Worm (Caenorhabditis elegans) whole organism, dauer: ENCODE data around the gene T06E4.7.

ENCODE experiments used
- unc-62 ChIP-seq: sonication (generic microtip); optimal IDR thresholded peaks from 2 replicates; lab custom pipeline; 2017; ENCODE audit warnings: missing biosample characterization, missing genetic modification reagents, missing genetic modification characterization

Gene T06E4.7

DNA sequence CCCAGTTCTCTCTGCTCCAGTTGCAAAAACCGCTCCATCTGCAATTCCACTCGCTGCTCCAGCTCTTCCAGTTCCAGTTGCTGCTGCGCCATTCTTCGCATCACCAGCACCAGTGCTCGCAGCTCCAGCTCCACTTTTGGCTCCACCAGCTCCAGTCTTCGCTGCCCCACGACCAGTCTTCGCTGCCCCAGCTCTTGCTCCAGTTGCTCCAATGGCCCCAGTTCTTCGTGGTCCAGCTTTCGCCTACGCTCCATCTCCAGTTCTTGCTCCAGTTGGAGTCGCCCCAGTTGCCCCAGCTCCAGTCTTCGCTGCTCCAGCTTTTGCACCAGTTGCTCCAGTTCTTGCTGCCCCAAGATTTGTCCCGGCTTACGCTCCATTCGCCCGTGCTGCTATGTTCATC lies 5.8 kb upstream of the T06E4.7 start:
- no peak for TF ChIP-seq unc-62 (GFP tag; lab: Kevin White, UChicago)

DNA sequence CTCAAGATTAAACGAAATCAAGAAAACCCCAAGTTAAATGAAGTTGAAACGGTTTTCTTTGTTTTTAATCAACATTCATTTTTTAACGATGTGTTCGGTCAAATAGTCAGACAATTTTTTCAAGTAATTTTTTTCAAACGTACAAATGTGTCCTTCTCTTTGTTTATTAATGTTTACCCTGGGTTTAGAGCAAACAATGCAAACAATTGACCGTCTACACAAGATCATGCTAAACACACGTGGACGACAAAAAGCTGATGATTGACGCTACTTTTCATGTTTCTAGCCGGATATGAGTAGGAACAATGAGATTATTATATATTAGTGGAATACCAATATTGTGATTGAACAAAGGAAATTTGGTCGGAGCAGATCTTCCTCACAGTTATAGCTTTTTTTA lies 4.8 kb upstream of the T06E4.7 start:
- no peak for TF ChIP-seq unc-62 (GFP tag; lab: Kevin White, UChicago)

DNA sequence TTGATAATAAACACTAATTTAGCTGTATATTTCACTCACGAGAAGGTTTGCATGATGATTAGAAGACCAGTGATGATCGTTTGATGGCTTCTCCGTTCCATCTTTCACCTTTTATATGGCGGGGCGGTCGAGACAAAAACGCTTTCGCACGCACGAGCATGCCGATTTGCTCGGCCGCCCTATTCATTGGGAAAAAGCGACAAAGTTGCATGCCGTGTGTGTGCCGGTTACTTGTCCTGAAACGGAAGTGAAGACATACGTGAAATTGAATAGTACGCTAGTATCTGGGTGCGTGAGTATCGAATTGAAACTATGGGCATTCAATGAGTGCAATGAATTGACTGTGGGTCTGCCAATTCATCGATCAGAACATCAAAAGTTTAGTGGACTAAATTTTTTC lies 3.4 kb upstream of the T06E4.7 start, which contains the start of gene idpc-5:
Gene idpc-5 (minus strand): TSS at position 101 of the 400 bp plus-strand sequence.
- no peak for TF ChIP-seq unc-62 (GFP tag; lab: Kevin White, UChicago)

DNA sequence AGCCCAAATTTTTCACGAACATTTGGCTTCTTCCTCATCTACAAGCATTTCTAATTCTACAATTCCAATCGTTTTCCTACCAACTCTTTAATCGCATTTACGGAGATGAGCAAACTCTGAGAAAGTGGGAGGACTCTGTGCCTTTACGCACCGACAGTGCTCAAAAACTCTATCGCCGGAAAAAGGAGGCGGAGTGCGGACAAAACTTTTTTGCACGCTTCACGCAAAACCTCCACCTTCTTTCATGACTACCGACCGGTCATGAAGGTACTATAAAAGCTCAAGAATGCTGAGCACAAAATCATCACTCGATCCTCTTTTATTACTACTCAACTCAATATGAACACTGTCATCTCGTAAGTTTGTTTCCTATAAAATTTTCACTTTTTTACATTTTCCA lies 1.1 kb upstream of the T06E4.7 start, which contains the start of gene idpc-4:
Gene idpc-4 (plus strand): TSS at position 301 of the 400 bp plus-strand sequence.
- no peak for TF ChIP-seq unc-62 (GFP tag; lab: Kevin White, UChicago)

DNA sequence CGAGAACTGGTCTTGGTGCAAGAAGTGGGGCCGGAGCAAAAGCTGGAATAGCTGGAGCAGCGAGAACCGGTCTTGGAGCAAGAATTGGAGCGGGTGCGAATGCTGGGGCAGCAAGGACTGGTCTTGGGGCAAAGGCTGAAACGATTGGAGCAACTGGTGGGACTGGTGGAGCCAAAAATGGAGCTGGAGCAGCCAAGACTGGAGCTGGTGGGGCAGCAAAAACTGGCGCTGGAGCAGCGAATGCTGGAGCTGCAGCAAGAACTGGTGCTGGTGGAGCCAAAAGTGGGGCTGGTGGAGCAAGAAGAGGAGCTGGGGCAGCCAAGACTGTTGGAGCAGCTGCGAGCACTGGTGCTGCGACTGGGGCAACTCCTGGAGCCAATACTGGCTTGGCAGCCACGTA lies 2.4 kb downstream of the T06E4.7 start:
- no peak for TF ChIP-seq unc-62 (GFP tag; lab: Kevin White, UChicago)

DNA sequence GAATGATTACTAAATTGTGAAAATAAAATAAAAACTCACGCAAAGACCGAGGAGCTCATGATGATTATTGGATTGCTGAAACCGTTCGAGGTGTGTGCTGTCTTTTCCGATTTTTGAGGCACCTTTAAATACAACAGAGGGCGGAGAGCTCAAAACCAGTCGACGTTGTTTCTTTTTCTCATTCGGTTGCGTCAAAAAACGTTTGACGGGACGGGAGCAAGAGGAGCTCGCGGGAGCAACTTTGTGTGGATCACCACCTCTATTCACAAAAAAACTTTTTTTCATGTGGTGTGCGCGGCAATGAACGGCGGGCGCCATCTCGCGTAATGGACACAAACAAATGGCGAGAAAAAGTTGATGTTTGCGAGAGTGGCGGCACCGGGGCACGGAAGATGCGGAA lies 2.9 kb downstream of the T06E4.7 start, which contains the start of gene idpc-3:
Gene idpc-3 (minus strand): TSS at position 101 of the 400 bp plus-strand sequence.
- no peak for TF ChIP-seq unc-62 (GFP tag; lab: Kevin White, UChicago)

DNA sequence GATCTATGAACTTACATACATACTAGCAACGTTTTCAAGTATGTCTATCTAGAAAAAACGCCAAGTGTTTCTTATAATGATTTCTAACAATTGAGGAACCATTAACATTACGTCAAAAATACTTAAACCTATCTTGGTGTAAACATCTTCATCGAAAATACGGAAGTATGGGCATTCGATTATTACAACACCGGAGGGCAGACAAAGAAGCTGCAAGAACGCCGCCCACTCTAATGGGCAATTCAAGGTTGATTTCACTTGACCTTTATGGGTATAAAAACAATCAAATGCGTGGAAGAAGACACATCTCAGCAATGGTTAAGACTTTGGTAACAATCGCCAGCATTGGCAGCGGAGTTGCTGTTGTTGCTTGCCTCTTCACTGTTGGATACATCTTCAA lies 3.4 kb downstream of the T06E4.7 start, which contains the start of gene col-146:
Gene col-146 (plus strand): TSS at position 301 of the 400 bp plus-strand sequence.
- TF ChIP-seq unc-62 (GFP tag; lab: Kevin White, UChicago) = no peak

DNA sequence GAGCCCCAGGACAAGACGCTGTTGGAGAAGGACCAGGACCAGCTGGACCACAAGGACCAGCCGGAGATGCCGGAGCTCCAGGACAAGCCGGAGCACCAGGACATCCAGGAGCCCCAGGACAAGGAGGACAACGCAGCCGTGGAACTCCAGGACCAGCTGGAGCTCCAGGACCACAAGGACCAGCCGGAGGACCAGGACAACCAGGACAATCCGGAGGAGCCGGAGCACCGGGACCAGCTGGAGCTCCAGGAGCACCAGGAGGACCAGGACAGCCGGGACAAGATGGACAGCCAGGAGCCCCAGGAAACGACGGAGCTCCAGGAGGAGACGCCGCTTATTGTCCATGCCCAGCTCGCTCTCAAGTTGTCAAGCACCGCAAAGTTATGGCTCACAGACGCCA lies 4.3 kb downstream of the T06E4.7 start:
- no peak for TF ChIP-seq unc-62 (GFP tag; lab: Kevin White, UChicago)

DNA sequence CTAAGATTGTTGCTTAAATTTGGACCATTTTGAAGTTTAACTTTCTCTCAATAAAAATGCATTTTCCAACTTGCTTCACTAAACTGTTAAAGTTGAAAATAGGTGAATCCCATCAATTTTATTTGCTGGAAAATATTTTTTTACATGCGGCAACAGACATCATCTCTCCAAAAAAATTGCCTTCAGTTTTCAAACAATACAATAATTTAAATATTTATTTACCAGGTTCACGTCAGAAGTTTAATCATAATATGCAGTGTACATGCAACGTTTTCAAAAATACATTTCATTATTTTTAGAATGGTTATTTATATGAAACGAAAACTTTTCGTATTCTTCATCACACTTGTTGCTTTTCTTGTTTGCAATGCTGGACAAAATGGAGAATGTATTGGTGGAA lies 4.7 kb downstream of the T06E4.7 start, which contains the start of gene T06E4.5:
Gene T06E4.5 (plus strand): TSS at position 301 of the 400 bp plus-strand sequence.
- TF ChIP-seq unc-62 (GFP tag; lab: Kevin White, UChicago) = no peak

DNA sequence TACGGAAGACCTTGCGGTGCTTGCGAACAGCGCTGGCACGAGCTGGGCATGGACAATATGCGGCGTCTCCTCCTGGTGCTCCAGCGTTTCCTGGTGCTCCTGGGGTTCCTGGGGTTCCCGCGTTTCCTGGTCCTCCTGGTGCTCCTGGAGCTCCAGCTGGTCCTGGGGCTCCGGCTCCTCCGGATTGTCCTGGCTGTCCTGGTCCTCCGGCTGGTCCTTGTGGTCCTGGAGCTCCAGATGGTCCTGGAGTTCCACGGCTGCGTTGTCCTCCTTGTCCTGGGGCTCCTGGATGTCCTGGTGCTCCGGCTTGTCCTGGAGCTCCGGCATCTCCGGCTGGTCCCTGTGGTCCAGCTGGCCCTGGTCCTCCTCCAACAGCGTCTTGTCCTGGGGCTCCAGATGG lies 6.2 kb downstream of the T06E4.7 start:
- TF ChIP-seq unc-62 (GFP tag; lab: Kevin White, UChicago) = no peak

DNA sequence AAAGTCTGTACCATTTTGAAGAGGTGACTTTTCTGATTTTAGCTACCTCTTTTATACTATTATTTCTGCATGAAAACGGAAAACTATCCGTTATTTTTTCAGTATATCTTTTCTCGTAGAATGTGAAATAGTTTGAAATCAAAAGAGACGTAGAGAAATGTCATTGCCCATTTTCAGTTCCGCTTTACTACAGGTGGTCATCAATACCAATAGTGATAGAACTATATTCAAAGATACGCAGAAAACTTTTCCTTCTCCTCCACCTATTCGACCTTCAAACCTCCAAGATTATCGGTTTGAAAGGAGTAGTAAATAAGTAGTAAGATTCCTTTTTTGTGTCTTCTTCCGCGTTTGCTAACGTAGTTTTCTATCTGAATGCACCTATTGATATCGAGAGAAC lies 7.1 kb downstream of the T06E4.7 start, which contains the start of gene col-147:
Gene col-147 (minus strand): TSS at position 26 of the 400 bp plus-strand sequence.
- no peak for TF ChIP-seq unc-62 (GFP tag; lab: Kevin White, UChicago)

DNA sequence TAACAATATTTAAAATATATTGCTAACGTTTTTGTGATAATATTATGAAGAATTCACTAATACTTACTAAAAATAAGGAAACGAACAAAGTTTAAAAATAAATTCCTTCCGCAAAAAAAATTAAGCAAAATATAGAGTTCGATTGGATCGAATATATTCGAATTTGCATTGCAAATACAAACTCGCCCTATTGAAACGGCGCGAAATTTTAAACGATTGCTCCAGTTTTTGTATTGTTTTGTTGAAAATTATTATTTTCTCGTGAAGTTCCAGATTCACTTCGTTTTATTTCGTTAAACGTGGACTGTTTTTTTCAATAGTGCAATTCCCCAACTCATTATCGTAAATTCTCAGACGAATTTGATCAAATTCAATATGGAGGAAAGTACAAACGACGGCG lies 19.3 kb downstream of the T06E4.7 start, which contains the start of the genes atl-1 and hcp-2:
Gene atl-1 (minus strand): TSS at position 89 of the 400 bp plus-strand sequence.
Gene hcp-2 (plus strand): TSS at position 353 of the 400 bp plus-strand sequence.
- no peak for TF ChIP-seq unc-62 (GFP tag; lab: Kevin White, UChicago)

DNA sequence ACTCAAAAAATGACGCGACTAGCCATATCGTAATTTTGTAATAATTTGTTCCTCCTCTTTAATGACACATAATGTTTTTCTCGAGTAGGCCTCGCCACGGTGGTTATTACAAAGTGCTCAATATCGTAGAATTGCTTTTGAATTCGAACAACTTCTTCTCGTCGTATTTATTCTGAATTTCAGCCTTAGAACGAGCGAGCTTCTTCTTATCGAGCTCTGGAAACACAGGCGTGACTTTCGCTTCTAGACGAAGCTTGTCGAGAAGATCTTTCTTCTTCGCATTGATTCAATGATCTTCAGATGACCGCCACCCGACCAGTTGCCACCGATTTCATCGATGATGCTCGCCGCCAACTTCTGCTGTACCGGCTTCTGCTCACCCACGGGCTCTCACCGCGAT lies 25.1 kb downstream of the T06E4.7 start, which contains the start of gene T06E4.21:
Gene T06E4.21 (plus strand): TSS at position 301 of the 400 bp plus-strand sequence.
- TF ChIP-seq unc-62 (GFP tag; lab: Kevin White, UChicago) = no peak

DNA sequence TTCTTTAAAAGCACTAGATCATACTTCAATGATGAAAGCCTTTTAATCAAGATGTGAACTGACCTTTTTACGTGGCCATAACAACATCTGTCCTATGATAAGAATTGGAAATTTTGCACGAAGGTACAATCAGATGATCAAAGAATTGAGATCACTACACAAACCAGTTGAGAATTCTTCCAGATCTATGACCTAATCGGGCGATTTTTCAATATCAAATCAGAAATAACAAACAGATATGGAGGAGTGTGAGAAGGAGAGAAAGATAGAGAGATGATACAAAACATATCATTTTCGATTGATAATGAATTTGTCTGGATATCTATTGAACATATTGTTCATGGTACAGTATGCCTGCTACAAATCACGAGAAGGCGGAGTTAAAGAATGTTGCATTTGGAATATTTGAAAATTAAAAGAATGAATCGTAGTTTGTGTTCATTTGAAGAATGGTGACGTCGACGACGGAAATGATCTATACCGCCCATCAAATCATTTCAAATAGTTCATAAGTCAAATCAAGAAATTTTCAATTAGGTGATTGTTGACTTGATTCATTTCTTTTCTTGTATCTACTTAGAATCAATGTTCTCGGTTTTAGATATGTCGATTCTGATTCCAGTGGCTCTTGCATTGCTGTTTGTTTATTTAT lies 28.1 kb downstream of the T06E4.7 start, which contains the start of gene cyp-29A4:
Gene cyp-29A4 (plus strand): TSS at position 602 of the 652 bp plus-strand sequence.
- TF ChIP-seq unc-62 (GFP tag; lab: Kevin White, UChicago) = no peak

DNA sequence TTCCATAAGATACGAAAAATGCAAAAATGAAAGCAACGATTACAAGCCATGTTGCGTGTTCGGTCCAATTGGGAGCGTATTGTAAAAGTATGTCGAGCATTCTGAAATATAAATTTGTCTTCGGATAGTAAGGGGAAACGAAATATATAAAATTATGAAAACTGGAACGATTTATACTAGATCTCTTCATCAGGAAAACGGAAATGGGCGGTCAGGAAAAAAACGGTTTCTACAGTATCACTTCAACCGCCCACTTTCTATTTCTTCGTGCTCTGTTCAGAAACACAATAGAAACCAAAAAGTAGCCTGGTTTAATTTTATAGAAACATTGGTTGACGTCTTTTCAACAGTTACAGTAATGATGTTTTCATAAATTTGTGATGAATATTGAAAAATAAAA lies 35.3 kb downstream of the T06E4.7 start, which contains the start of gene pitr-4:
Gene pitr-4 (minus strand): TSS at position 101 of the 400 bp plus-strand sequence.
- no peak for TF ChIP-seq unc-62 (GFP tag; lab: Kevin White, UChicago)

DNA sequence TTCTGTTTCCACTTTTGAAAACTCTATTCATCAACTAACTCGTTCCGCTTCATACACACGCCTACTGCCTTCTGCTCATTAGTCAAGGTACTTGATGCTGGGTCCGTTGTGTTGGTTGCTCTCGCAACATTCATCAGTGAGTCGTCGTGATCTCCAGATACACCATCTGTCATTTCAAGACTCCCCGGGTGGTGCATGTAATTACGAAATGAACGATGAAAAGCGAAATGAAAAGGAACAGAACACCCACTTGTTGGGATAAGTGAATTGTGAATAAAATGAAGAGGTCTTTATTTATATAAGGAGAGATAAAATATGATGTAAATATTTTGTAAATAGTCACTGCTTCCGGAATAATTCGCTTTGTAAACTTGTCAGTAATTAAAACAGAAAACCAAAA lies 37.8 kb downstream of the T06E4.7 start:
- no peak for TF ChIP-seq unc-62 (GFP tag; lab: Kevin White, UChicago)
